Worm (Caenorhabditis elegans) whole organism, mixed stage, embryonic: Measurements from ENCODE around the gene pqn-35.

Experiments used
- M03D4.4 ChIP-seq: sonication (generic microtip); optimal IDR thresholded peaks from 2 replicates; lab custom pipeline; 2017; ENCODE audit warnings: mild to moderate bottlenecking, missing genetic modification characterization, missing compliant biosample characterization
- bed-3 ChIP-seq: fragments of 200-800 bp; sonication (Bioruptor generic); optimal IDR thresholded peaks from 3 replicates; lab custom pipeline; 2018; ENCODE audit warnings: mild to moderate bottlenecking, missing genetic modification characterization, moderate library complexity, missing compliant biosample characterization
- ceh-43 ChIP-seq: fragments of 200-800 bp; sonication (Bioruptor generic); optimal IDR thresholded peaks from 2 replicates; lab custom pipeline; 2018; ENCODE audit warnings: mild to moderate bottlenecking, missing genetic modification characterization, moderate library complexity, missing compliant biosample characterization
- ceh-83 ChIP-seq: fragments of 200-800 bp; sonication (Bioruptor generic); optimal IDR thresholded peaks from 2 replicates; lab custom pipeline; 2018; ENCODE audit warnings: mild to moderate bottlenecking, missing genetic modification characterization, missing compliant biosample characterization
- ces-1 ChIP-seq: fragments of 150-350 bp; optimal IDR thresholded peaks from 2 replicates; lab custom pipeline; 2014; ENCODE audit warnings: missing biosample characterization, missing genetic modification reagents, missing genetic modification characterization
- cnd-1 ChIP-seq: fragments of 200-800 bp; sonication (Bioruptor generic); optimal IDR thresholded peaks from 2 replicates; lab custom pipeline; 2018; ENCODE audit warnings: mild to moderate bottlenecking, missing genetic modification characterization, missing compliant biosample characterization
- drap-1 ChIP-seq: fragments of 200-800 bp; sonication (Bioruptor generic); optimal IDR thresholded peaks from 3 replicates; lab custom pipeline; 2018; ENCODE audit warnings: mild to moderate bottlenecking, missing genetic modification characterization, missing compliant biosample characterization
- elt-1 ChIP-seq: sonication (generic microtip); optimal IDR thresholded peaks from 2 replicates; lab custom pipeline; 2017; ENCODE audit warnings: missing genetic modification characterization, mild to moderate bottlenecking, missing compliant biosample characterization, antibody characterized with exemption, moderate library complexity, borderline replicate concordance; ENCODE audit not compliant: insufficient read depth
- flh-1 ChIP-seq: fragments of 200-800 bp; sonication (Bioruptor generic); optimal IDR thresholded peaks from 2 replicates; lab custom pipeline; 2018; ENCODE audit warnings: mild to moderate bottlenecking, missing genetic modification characterization, moderate library complexity, missing compliant biosample characterization
- ham-2 ChIP-seq: fragments of 200-800 bp; sonication (Bioruptor generic); optimal IDR thresholded peaks from 2 replicates; lab custom pipeline; 2018; ENCODE audit warnings: mild to moderate bottlenecking, missing genetic modification characterization, missing compliant biosample characterization
- hlh-1 ChIP-seq: fragments of 150-350 bp; optimal IDR thresholded peaks from 2 replicates; lab custom pipeline; 2014; ENCODE audit warnings: missing biosample characterization, missing genetic modification reagents, missing genetic modification characterization
- lin-13 ChIP-seq: fragments of 150-350 bp; optimal IDR thresholded peaks from 2 replicates; lab custom pipeline; 2014; ENCODE audit warnings: missing biosample characterization, missing genetic modification characterization
- lsy-2 ChIP-seq: fragments of 150-350 bp; optimal IDR thresholded peaks from 2 replicates; lab custom pipeline; 2014; ENCODE audit warnings: missing biosample characterization, missing genetic modification characterization
- mab-5 ChIP-seq: fragments of 150-350 bp; optimal IDR thresholded peaks from 2 replicates; lab custom pipeline; 2014; ENCODE audit warnings: missing biosample characterization, missing genetic modification characterization
- mep-1 ChIP-seq: fragments of 150-350 bp; optimal IDR thresholded peaks from 2 replicates; lab custom pipeline; 2017; ENCODE audit warnings: missing biosample characterization, missing genetic modification reagents, missing genetic modification characterization, inconsistent platforms
- nhr-12 ChIP-seq: fragments of 150-350 bp; optimal IDR thresholded peaks from 2 replicates; lab custom pipeline; 2014; ENCODE audit warnings: missing biosample characterization, missing genetic modification characterization
- nhr-2 ChIP-seq: fragments of 150-350 bp; optimal IDR thresholded peaks from 2 replicates; lab custom pipeline; 2014; ENCODE audit warnings: missing biosample characterization, missing genetic modification characterization
- nhr-237 ChIP-seq: fragments of 150-350 bp; optimal IDR thresholded peaks from 2 replicates; lab custom pipeline; 2014; ENCODE audit warnings: missing biosample characterization, missing genetic modification characterization
- nhr-28 ChIP-seq: fragments of 150-350 bp; optimal IDR thresholded peaks from 2 replicates; lab custom pipeline; 2014; ENCODE audit warnings: missing biosample characterization, missing genetic modification characterization
- nhr-76 ChIP-seq: sonication (generic microtip); optimal IDR thresholded peaks from 2 replicates; lab custom pipeline; 2017; ENCODE audit warnings: missing biosample characterization, missing genetic modification characterization
- sem-2 ChIP-seq: fragments of 200-800 bp; sonication (Bioruptor generic); optimal IDR thresholded peaks from 2 replicates; lab custom pipeline; 2018; ENCODE audit warnings: mild to moderate bottlenecking, missing genetic modification characterization, missing compliant biosample characterization
- snpc-4 ChIP-seq: fragments of 150-350 bp; optimal IDR thresholded peaks from 2 replicates; lab custom pipeline; 2014; ENCODE audit warnings: missing biosample characterization, missing genetic modification characterization
- sptf-1 ChIP-seq: sonication (generic microtip); optimal IDR thresholded peaks from 2 replicates; lab custom pipeline; 2017; ENCODE audit warnings: mild to moderate bottlenecking, missing genetic modification characterization, moderate library complexity, missing compliant biosample characterization
- tbx-8 ChIP-seq: fragments of 200-800 bp; sonication (Bioruptor generic); optimal IDR thresholded peaks from 2 replicates; lab custom pipeline; 2018; ENCODE audit warnings: mild to moderate bottlenecking, missing genetic modification characterization, moderate library complexity, missing compliant biosample characterization
- unc-120 ChIP-seq: sonication (generic microtip); optimal IDR thresholded peaks from 2 replicates; lab custom pipeline; 2017; ENCODE audit warnings: missing genetic modification characterization, missing compliant biosample characterization; ENCODE audit not compliant: poor library complexity, severe bottlenecking
- unc-39 ChIP-seq: fragments of 150-350 bp; optimal IDR thresholded peaks from 2 replicates; lab custom pipeline; 2014; ENCODE audit warnings: missing biosample characterization, missing genetic modification characterization
- unc-62 ChIP-seq: fragments of 150-350 bp; optimal IDR thresholded peaks from 2 replicates; lab custom pipeline; 2014; ENCODE audit warnings: missing biosample characterization, missing genetic modification reagents, missing genetic modification characterization
- zip-8 ChIP-seq: fragments of 150-350 bp; optimal IDR thresholded peaks from 2 replicates; lab custom pipeline; 2014; ENCODE audit warnings: missing biosample characterization, missing genetic modification characterization
- ztf-11 ChIP-seq: fragments of 150-350 bp; optimal IDR thresholded peaks from 2 replicates; lab custom pipeline; 2014; ENCODE audit warnings: missing biosample characterization, missing genetic modification characterization

Gene pqn-35

DNA sequence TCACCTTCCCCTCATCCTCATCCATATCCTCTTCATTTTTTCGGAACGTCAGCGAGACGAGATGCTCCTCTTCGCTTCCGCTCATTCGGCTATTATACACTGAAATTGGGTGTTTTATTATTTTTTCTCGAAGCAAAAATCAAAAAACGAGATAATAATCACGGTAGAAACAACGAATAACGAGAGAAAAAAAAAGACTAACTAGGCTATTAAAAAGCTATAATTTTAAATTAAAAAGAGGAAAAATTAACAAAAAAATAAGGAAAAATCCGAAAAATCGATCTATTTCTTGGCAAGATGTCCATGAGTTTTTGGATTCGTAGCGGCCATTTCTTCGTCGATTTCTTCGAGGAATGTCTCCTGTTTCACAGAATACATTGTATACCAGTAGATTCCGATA, 11.5 kb upstream of the pqn-35 start, which contains the start of gene ipla-1:
ipla-1 (minus strand) TSS at position 101 of the 400 bp plus-strand sequence.
- TF ChIP-seq ceh-83 (GFP tag; lab: Kevin White, UChicago), result no peak

DNA sequence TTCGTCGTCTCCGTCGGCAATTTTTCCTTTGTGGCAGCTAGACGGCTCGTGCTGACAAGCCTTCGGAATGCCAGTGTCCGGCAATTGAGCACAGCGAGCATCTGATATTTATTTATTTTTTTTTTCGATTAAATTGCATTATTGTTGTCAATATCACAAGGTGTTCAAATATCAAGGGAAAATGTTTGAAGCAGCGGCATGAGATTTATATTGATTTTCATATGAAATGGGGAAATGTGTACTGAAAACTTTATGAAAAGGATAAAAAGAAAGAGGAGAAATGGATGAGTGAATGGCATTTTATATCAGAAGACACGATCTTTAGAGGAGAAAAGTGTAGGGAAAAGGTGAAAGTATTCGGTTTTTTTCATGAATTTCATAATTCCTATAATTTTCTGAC, 10.3 kb upstream of the pqn-35 start, which contains the start of gene coa-3:
coa-3 (minus strand) TSS at position 101 of the 400 bp plus-strand sequence.
- TF ChIP-seq unc-39 (tag; lab: Kevin White, UChicago) (no peak), nhr-76 (tag; lab: Kevin White, UChicago) (no peak), unc-62 (GFP tag; lab: Kevin White, UChicago) (no peak), ztf-11 (tag; lab: Kevin White, UChicago) (no peak), snpc-4 (tag; lab: Kevin White, UChicago) (no peak), tbx-8 (GFP tag; lab: Kevin White, UChicago) (no peak), ceh-43 (GFP tag; lab: Kevin White, UChicago) (no peak), bed-3 (GFP tag; lab: Kevin White, UChicago) (no peak), nhr-28 (tag; lab: Kevin White, UChicago) (no peak), elt-1 (tag; lab: Kevin White, UChicago) (no peak)

DNA sequence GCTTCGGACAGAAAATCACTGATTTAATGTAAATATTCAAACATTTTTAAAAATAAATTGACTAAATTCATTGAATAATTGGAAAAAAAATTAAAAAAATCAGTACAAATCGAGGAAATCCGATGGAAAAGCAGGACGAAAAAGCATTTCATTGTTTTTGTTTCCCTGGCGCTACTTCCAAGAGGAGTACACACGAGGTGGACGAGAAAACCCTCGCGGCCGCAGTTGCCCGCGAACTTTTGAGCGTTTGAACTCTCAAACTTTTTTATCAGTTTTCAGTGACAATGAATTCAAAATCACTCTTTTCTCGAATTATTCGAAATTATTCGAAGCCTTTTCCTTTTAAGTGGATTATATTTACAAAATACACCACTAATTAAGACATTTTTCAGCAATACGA, 9.8 kb upstream of the pqn-35 start, which contains the start of gene F35D11.4:
F35D11.4 (plus strand) TSS at position 393 of the 400 bp plus-strand sequence.
- peak; percentile 20 for TF ChIP-seq lsy-2 (tag; lab: Kevin White, UChicago)
- peak; percentile 34 for TF ChIP-seq lin-13
- no peak for TF ChIP-seq M03D4.4 (tag; lab: Kevin White, UChicago)
- TF ChIP-seq sptf-1 (tag; lab: Kevin White, UChicago), result peak; percentile 43
- no peak for TF ChIP-seq snpc-4 (tag; lab: Kevin White, UChicago)
- TF ChIP-seq mep-1 (tag; lab: Kevin White, UChicago), result peak; percentile 17

DNA sequence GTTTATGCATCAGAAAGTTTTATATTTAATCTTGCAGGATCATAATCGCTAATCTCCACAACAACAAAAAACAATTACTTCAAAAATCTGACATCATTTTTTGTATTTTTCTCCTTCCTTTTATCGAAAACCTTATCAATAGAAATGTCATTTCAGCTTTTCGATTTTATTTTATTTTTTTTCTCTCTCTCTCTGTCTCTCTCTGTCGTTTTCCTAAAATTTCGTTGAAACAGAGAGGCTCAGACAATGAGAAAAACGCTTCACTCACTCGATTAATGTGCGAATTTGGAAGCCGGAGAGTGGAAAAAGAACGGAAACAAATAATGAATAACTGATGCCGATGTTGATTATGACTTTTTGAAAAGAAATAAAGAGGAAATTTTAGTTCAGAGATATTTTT, 8.6 kb upstream of the pqn-35 start:
- TF ChIP-seq unc-120 (tag; lab: Kevin White, UChicago) (no peak), nhr-76 (tag; lab: Kevin White, UChicago) (no peak), nhr-28 (tag; lab: Kevin White, UChicago) (no peak), nhr-12 (tag; lab: Kevin White, UChicago) (no peak), nhr-2 (no peak), ces-1 (GFP tag; lab: Kevin White, UChicago) (no peak), ceh-43 (GFP tag; lab: Kevin White, UChicago) (no peak), zip-8 (no peak), M03D4.4 (tag; lab: Kevin White, UChicago) (no peak), unc-39 (tag; lab: Kevin White, UChicago) (no peak), drap-1 (no peak), mab-5 (tag; lab: Kevin White, UChicago) (no peak), unc-62 (GFP tag; lab: Kevin White, UChicago) (no peak), lin-13 (no peak), nhr-237 (no peak), bed-3 (GFP tag; lab: Kevin White, UChicago) (no peak), hlh-1 (tag; lab: Kevin White, UChicago) (no peak), flh-1 (no peak), ham-2 (GFP tag; lab: Kevin White, UChicago) (no peak)

DNA sequence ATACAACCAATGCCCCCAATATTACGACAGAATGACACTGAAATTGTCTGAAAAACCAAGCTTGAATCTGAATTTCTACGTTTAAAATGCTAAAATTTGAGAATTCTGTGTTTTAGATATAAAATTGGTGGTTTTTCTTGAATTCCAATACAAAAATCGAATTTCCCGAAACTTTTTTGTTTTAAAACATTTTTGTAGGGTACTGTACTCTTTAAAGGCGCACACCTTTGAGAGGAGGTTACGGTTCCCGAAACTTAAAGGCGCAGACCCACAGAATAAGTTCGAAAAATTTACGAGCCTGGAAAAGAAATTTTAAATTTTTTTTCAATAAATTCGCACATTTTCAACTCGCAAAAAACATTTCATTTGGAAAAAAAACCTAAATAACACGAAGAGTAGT, 8.1 kb upstream of the pqn-35 start:
- no peak for TF ChIP-seq nhr-2
- no peak for TF ChIP-seq sem-2

DNA sequence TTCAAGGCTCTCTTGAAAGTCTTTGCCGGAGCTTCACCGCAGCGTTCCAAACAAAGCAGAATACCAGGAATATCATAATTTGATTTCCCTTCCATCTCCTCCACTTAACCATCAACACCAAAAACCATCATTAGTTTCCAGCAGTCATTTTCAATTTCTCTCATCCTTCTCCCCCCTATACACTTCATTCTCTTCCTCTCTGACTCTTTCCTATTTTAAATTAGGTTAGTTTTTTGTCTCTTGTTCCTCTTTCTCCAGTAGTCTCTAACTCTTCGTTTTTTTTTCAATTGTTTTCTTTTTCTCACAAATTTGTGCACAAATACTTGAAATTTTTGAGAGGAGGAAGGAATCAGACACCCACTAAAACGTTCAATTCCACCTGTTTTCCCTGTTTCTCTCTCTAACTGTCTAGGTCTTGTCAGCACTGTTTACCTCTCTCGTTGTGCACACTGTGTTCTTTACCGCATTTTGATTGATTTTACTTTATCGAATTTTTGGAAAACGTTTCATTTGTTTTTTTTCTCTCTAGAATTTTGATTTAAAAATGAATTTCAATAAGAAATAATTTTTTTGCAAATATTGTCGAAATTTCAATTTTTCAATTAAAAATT, 6.0 kb upstream of the pqn-35 start:
- TF ChIP-seq cnd-1 (tag; lab: Kevin White, UChicago) (no peak), drap-1 (no peak), ces-1 (GFP tag; lab: Kevin White, UChicago) (peak; percentile 35), elt-1 (tag; lab: Kevin White, UChicago) (no peak), ztf-11 (tag; lab: Kevin White, UChicago) (no peak)
